Worm (Caenorhabditis elegans): ENCODE data around the gene sra-7.

Gene sra-7

ce11 chrII:9542785-9543184 lies 1.7 kb upstream of the sra-7 start, which contains the start of gene sra-4:
sra-4 (minus strand) TSS chrII:9542885.
- TF ChIP-seq hlh-1 (tag; optimal IDR thresholded peaks at IDR 0.05) (no peak), lin-32 (GFP tag; optimal IDR thresholded peaks at IDR 0.05) (no peak), drap-1 (GFP tag; optimal IDR thresholded peaks at IDR 0.05) (no peak), nhr-76 (tag; optimal IDR thresholded peaks at IDR 0.05) (no peak), elt-1 (tag; optimal IDR thresholded peaks at IDR 0.05; ENCODE audit: borderline replicate concordance, insufficient read depth) (no peak), ceh-83 (GFP tag; optimal IDR thresholded peaks at IDR 0.05) (no peak), ham-2 (GFP tag; optimal IDR thresholded peaks at IDR 0.05) (no peak), unc-39 (tag; optimal IDR thresholded peaks at IDR 0.05) (no peak), mls-2 (tag; optimal IDR thresholded peaks at IDR 0.05) (no peak), tbx-8 (GFP tag; optimal IDR thresholded peaks at IDR 0.05) (no peak), ztf-11 (tag; optimal IDR thresholded peaks at IDR 0.05) (no peak), nhr-2 (tag; optimal IDR thresholded peaks at IDR 0.05) (no peak), lin-13 (tag; optimal IDR thresholded peaks at IDR 0.05) (no peak)

ce11 chrII:9550718-9551117 lies 6.2 kb downstream of the sra-7 start, which contains the start of gene sra-6:
sra-6 (minus strand) TSS chrII:9550818.
- TF ChIP-seq lin-13 (tag; optimal IDR thresholded peaks at IDR 0.05) (no peak), cnd-1 (tag; optimal IDR thresholded peaks at IDR 0.05) (no peak), elt-1 (tag; optimal IDR thresholded peaks at IDR 0.05; ENCODE audit: borderline replicate concordance, insufficient read depth) (no peak), mls-2 (tag; optimal IDR thresholded peaks at IDR 0.05) (no peak), mep-1 (tag; optimal IDR thresholded peaks at IDR 0.05) (no peak), nhr-76 (tag; optimal IDR thresholded peaks at IDR 0.05) (no peak), M03D4.4 (tag; optimal IDR thresholded peaks at IDR 0.05) (no peak), unc-39 (tag; optimal IDR thresholded peaks at IDR 0.05) (no peak), nhr-28 (tag; optimal IDR thresholded peaks at IDR 0.05) (no peak), ceh-39 (tag; optimal IDR thresholded peaks at IDR 0.05) (no peak), ceh-83 (GFP tag; optimal IDR thresholded peaks at IDR 0.05) (no peak), nhr-237 (tag; optimal IDR thresholded peaks at IDR 0.05) (no peak), ham-2 (GFP tag; optimal IDR thresholded peaks at IDR 0.05) (no peak), lsy-2 (tag; optimal IDR thresholded peaks at IDR 0.05) (no peak), ces-1 (GFP tag; optimal IDR thresholded peaks at IDR 0.05) (no peak), tbx-8 (GFP tag; optimal IDR thresholded peaks at IDR 0.05) (no peak), hlh-1 (tag; optimal IDR thresholded peaks at IDR 0.05) (no peak), elt-3 (tag; optimal IDR thresholded peaks at IDR 0.05) (no peak), pha-4 (tag; optimal IDR thresholded peaks at IDR 0.05) (no peak)

DNA sequence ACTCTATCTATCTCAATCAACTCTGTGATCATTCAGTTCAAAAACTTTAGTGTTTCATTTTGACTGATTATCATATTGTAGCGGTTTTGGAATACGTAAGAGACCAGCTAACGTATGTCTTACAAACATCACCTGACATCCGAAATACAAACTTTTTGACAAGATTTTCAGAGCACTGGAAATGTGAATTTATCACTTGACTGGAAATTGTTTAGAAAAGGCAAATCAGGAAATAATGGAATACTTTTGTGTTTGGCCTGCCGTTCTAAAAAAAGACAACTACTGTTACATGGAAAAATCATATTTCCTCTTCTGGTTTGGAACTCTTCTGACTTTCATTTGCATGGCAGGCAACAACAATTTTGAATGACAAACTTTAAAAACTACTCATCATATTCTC lies 7.0 kb downstream of the sra-7 start, which contains the start of gene F35H8.12:
TSS of gene F35H8.12 (plus strand) at position 301 of the 400 bp plus-strand sequence.
- no peak for TF ChIP-seq lin-32 (GFP tag; optimal IDR thresholded peaks at IDR 0.05)
- TF ChIP-seq nhr-76 (tag; optimal IDR thresholded peaks at IDR 0.05): no peak
- no peak for TF ChIP-seq ceh-83 (GFP tag; optimal IDR thresholded peaks at IDR 0.05)
- no peak for TF ChIP-seq unc-39 (tag; optimal IDR thresholded peaks at IDR 0.05)
- no peak for TF ChIP-seq nhr-28 (tag; optimal IDR thresholded peaks at IDR 0.05)
- no peak for TF ChIP-seq ceh-43 (GFP tag; optimal IDR thresholded peaks at IDR 0.05)
- no peak for TF ChIP-seq hlh-1 (tag; optimal IDR thresholded peaks at IDR 0.05)
- no peak for TF ChIP-seq unc-120 (tag; optimal IDR thresholded peaks at IDR 0.05; ENCODE audit: poor library complexity, severe bottlenecking)
- no peak for TF ChIP-seq ceh-39 (tag; optimal IDR thresholded peaks at IDR 0.05)
- no peak for TF ChIP-seq elt-3 (tag; optimal IDR thresholded peaks at IDR 0.05)
- TF ChIP-seq lin-13 (tag; optimal IDR thresholded peaks at IDR 0.05): no peak
- no peak for TF ChIP-seq drap-1 (GFP tag; optimal IDR thresholded peaks at IDR 0.05)
- TF ChIP-seq ztf-11 (tag; optimal IDR thresholded peaks at IDR 0.05): no peak
- TF ChIP-seq snpc-4 (tag; optimal IDR thresholded peaks at IDR 0.05): no peak
- no peak for TF ChIP-seq bed-3 (GFP tag; optimal IDR thresholded peaks at IDR 0.05)
- TF ChIP-seq mab-5 (tag; optimal IDR thresholded peaks at IDR 0.05): no peak
- TF ChIP-seq lsy-2 (tag; optimal IDR thresholded peaks at IDR 0.05): no peak

DNA sequence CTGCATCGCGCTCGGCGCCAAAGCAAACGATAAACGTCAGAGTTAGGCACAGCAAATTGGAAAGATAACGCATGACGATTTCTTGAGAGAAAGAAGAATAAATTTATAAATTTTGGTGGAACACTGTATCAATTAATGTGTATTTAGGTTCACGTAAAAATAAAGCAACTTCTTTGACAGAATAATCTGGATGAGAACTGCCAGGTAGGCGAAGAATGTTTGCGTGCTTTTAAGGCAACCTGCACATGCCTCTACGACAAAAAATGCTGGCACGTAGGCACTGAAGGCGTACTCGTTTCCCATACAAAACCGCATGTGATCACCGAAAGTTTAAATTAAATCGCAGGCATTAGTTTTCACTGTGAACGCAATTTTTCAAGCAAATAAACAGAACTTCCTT lies 8.7 kb downstream of the sra-7 start, which contains the start of gene F35H8.1:
TSS of gene F35H8.1 (minus strand) at position 101 of the 400 bp plus-strand sequence.
- TF ChIP-seq bed-3 (GFP tag; optimal IDR thresholded peaks at IDR 0.05) (no peak), lin-32 (GFP tag; optimal IDR thresholded peaks at IDR 0.05) (no peak), M03D4.4 (tag; optimal IDR thresholded peaks at IDR 0.05) (no peak)

DNA sequence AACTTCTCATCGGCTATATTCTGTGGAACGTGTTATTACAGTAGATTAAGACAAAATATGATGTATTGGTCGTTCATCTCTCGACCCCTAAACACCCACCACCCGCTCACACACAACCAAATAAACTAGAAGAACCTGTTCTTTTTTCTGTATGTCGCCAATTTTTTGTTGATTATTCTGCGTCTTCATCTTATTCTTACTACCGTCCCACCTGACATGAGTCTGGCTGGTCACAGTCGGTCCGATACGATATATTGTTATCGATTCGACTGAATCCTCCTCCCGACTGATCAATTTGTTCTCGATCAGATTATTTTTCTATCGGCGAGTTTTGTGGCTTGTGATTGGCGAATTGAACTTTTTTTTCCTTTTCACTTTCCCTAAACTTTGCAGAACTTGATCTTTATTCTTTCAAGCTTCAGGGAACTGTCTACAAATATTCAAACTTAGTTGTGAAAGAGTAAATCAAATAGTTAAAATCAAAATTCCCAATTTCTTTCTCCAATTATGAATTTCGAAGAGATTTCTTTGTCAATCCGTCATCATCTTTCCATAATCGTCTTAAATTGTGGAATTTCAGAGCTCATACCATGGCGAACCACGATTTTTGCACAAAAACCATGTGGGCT lies 10.6 kb downstream of the sra-7 start, which contains the start of gene F35H8.2:
TSS of gene F35H8.2 (plus strand) at position 579 of the 629 bp plus-strand sequence.
- TF ChIP-seq unc-39 (tag; optimal IDR thresholded peaks at IDR 0.05) (no peak), unc-62 (GFP tag; optimal IDR thresholded peaks at IDR 0.05) (no peak), nhr-2 (tag; optimal IDR thresholded peaks at IDR 0.05) (no peak), sptf-1 (tag; optimal IDR thresholded peaks at IDR 0.05) (no peak), M03D4.4 (tag; optimal IDR thresholded peaks at IDR 0.05) (no peak), snpc-4 (tag; optimal IDR thresholded peaks at IDR 0.05) (no peak), ces-1 (GFP tag; optimal IDR thresholded peaks at IDR 0.05) (no peak), ceh-39 (tag; optimal IDR thresholded peaks at IDR 0.05) (no peak), lsy-2 (tag; optimal IDR thresholded peaks at IDR 0.05) (no peak), mls-2 (tag; optimal IDR thresholded peaks at IDR 0.05) (no peak)
